Fruit fly (Drosophila melanogaster) whole organism, embryonic: ENCODE results near the gene CG9117.
A peak's percentile ranks its signal among the peaks of the same experiment; 100 is the strongest.

Source experiments
- Abd-B ChIP-seq: fragments of 200-800 bp; sonication (Bioruptor generic); optimal IDR thresholded peaks from 2 replicates; lab custom pipeline; 2018; ENCODE audit warnings: missing biosample characterization, mild to moderate bottlenecking, missing genetic modification characterization, moderate library complexity
- Antp ChIP-seq: fragments of 200-800 bp; sonication (Bioruptor generic); optimal IDR thresholded peaks from 3 replicates; lab custom pipeline; 2016; ENCODE audit warnings: missing biosample characterization, missing genetic modification characterization
- Atf3 ChIP-seq: fragments of 200-800 bp; sonication (Bioruptor generic); optimal IDR thresholded peaks from 3 replicates; lab custom pipeline; 2016; ENCODE audit warnings: missing biosample characterization, missing genetic modification characterization
- Blimp-1 ChIP-seq: fragments of 200-800 bp; sonication (Bioruptor generic); optimal IDR thresholded peaks from 3 replicates; lab custom pipeline; 2018; ENCODE audit warnings: missing biosample characterization, missing genetic modification characterization, mild to moderate bottlenecking, moderate library complexity, missing genetic modification reagents
- CG10979 ChIP-seq: fragments of 200-800 bp; sonication (Bioruptor generic); optimal IDR thresholded peaks from 2 replicates; lab custom pipeline; 2018; ENCODE audit warnings: missing biosample characterization, mild to moderate bottlenecking, missing genetic modification characterization, moderate library complexity
- CG11560 ChIP-seq: fragments of 200-800 bp; sonication (Bioruptor generic); IDR thresholded peaks from 3 replicates; pipeline ENCODE4 v1.3.6; 2022; ENCODE audit warnings: missing biosample characterization, missing genetic modification characterization
- CG12219 ChIP-seq: fragments of 200-800 bp; sonication (Bioruptor generic); optimal IDR thresholded peaks from 3 replicates; lab custom pipeline; 2018; ENCODE audit warnings: missing biosample characterization, mild to moderate bottlenecking, missing genetic modification characterization
- CG13287 ChIP-seq: fragments of 200-800 bp; sonication (Bioruptor generic); IDR thresholded peaks from 2 replicates; pipeline ENCODE4 v1.3.6; 2022; ENCODE audit warnings: missing biosample characterization, missing genetic modification characterization; ENCODE audit not compliant: partially characterized antibody
- CG14710 ChIP-seq: fragments of 200-800 bp; sonication (Bioruptor generic); optimal IDR thresholded peaks from 3 replicates; lab custom pipeline; 2019; ENCODE audit warnings: missing biosample characterization, mild to moderate bottlenecking, missing genetic modification characterization, moderate library complexity
- CG15269 ChIP-seq: fragments of 200-800 bp; sonication (Bioruptor generic); optimal IDR thresholded peaks from 2 replicates; lab custom pipeline; 2018; ENCODE audit warnings: missing biosample characterization, mild to moderate bottlenecking, missing genetic modification characterization, moderate library complexity
- CG15601 ChIP-seq: fragments of 200-800 bp; sonication (Bioruptor generic); optimal IDR thresholded peaks from 3 replicates; lab custom pipeline; 2019; ENCODE audit warnings: missing biosample characterization, mild to moderate bottlenecking, missing genetic modification characterization, moderate library complexity
- CG1647 ChIP-seq: fragments of 200-800 bp; sonication (Bioruptor generic); optimal IDR thresholded peaks from 3 replicates; lab custom pipeline; 2016; ENCODE audit warnings: missing biosample characterization, missing genetic modification characterization
- CG16813 ChIP-seq: fragments of 200-800 bp; sonication (Bioruptor generic); IDR thresholded peaks from 3 replicates; pipeline ENCODE4 v1.3.6; 2022; ENCODE audit warnings: missing biosample characterization, missing genetic modification characterization; ENCODE audit not compliant: partially characterized antibody
- CG17186 ChIP-seq: fragments of 200-800 bp; sonication (Bioruptor generic); optimal IDR thresholded peaks from 3 replicates; lab custom pipeline; 2017; ENCODE audit warnings: missing biosample characterization, missing genetic modification reagents, missing genetic modification characterization
- CG2712 ChIP-seq: fragments of 200-800 bp; optimal IDR thresholded peaks from 3 replicates; lab custom pipeline; 2019; ENCODE audit warnings: missing biosample characterization, mild to moderate bottlenecking, missing genetic modification characterization, moderate library complexity
- CG31388 ChIP-seq: fragments of 200-800 bp; sonication (Bioruptor generic); optimal IDR thresholded peaks from 2 replicates; lab custom pipeline; 2016; ENCODE audit warnings: missing biosample characterization, missing genetic modification characterization
- CG32532 ChIP-seq: fragments of 200-800 bp; sonication (Bioruptor generic); IDR thresholded peaks from 2 replicates; pipeline ENCODE4 v1.3.6; 2022; ENCODE audit warnings: missing biosample characterization, missing genetic modification characterization
- CG6791 ChIP-seq: fragments of 200-800 bp; sonication (Bioruptor generic); IDR thresholded peaks from 3 replicates; pipeline ENCODE4 v1.3.6; 2022; ENCODE audit warnings: missing biosample characterization, missing genetic modification characterization; ENCODE audit not compliant: partially characterized antibody
- CG8281 ChIP-seq: fragments of 200-800 bp; sonication (Bioruptor generic); optimal IDR thresholded peaks from 2 replicates; lab custom pipeline; 2018; ENCODE audit warnings: missing biosample characterization, mild to moderate bottlenecking, missing genetic modification characterization, moderate library complexity
- Dbx ChIP-seq: fragments of 200-800 bp; sonication (Bioruptor generic); IDR thresholded peaks from 3 replicates; pipeline ENCODE4 v1.3.6; 2022; ENCODE audit warnings: missing biosample characterization, missing genetic modification characterization
- Fer1 ChIP-seq: fragments of 200-800 bp; sonication (Bioruptor generic); optimal IDR thresholded peaks from 2 replicates; lab custom pipeline; 2017; ENCODE audit warnings: missing biosample characterization, mild to moderate bottlenecking, missing genetic modification characterization
- Fer3 ChIP-seq: fragments of 200-800 bp; sonication (Bioruptor generic); optimal IDR thresholded peaks from 2 replicates; lab custom pipeline; 2018; ENCODE audit warnings: missing biosample characterization, mild to moderate bottlenecking, missing genetic modification characterization, moderate library complexity
- Hr51 ChIP-seq, 2 experiments: fragments of 200-800 bp; sonication (Bioruptor generic); optimal IDR thresholded peaks; 2 replicates in 1 of 2; 3 replicates in 1 of 2; lab custom pipeline; 2016 to 2018; ENCODE audit warnings: missing biosample characterization in 2 of 2, missing genetic modification characterization in 2 of 2, mild to moderate bottlenecking in 1 of 2, moderate library complexity in 1 of 2
- Jarid2 ChIP-seq: fragments of 200-800 bp; sonication (Bioruptor generic); optimal IDR thresholded peaks from 3 replicates; lab custom pipeline; 2017; ENCODE audit warnings: mild to moderate bottlenecking, missing biosample characterization, missing genetic modification reagents, missing genetic modification characterization
- Optix ChIP-seq: fragments of 200-800 bp; sonication (Bioruptor generic); IDR thresholded peaks from 3 replicates; pipeline ENCODE4 v1.3.6; 2022; ENCODE audit warnings: missing biosample characterization, missing genetic modification characterization
- Sox102F ChIP-seq: fragments of 200-800 bp; sonication (Bioruptor generic); optimal IDR thresholded peaks from 2 replicates; lab custom pipeline; 2018; ENCODE audit warnings: missing biosample characterization, mild to moderate bottlenecking, missing genetic modification characterization, moderate library complexity
- Usf ChIP-seq: fragments of 200-800 bp; sonication (Bioruptor generic); optimal IDR thresholded peaks from 2 replicates; lab custom pipeline; 2017; ENCODE audit warnings: missing genotype, missing biosample characterization, missing genetic modification characterization
- Vsx1 ChIP-seq: fragments of 200-800 bp; sonication (Bioruptor generic); optimal IDR thresholded peaks from 2 replicates; lab custom pipeline; 2017; ENCODE audit warnings: missing biosample characterization, mild to moderate bottlenecking, missing genetic modification characterization, missing genetic modification reagents
- YL-1 ChIP-seq: fragments of 200-800 bp; sonication (Bioruptor generic); optimal IDR thresholded peaks from 3 replicates; lab custom pipeline; 2017; ENCODE audit warnings: missing biosample characterization, mild to moderate bottlenecking, missing genetic modification characterization
- ash1 ChIP-seq: fragments of 200-800 bp; sonication (Bioruptor generic); optimal IDR thresholded peaks from 2 replicates; lab custom pipeline; 2018; ENCODE audit warnings: missing biosample characterization, mild to moderate bottlenecking, missing genetic modification characterization
- bigmax ChIP-seq: fragments of 200-800 bp; sonication (Bioruptor generic); optimal IDR thresholded peaks from 2 replicates; lab custom pipeline; 2018; ENCODE audit warnings: missing biosample characterization, mild to moderate bottlenecking, missing genetic modification characterization
- crc ChIP-seq: fragments of 200-800 bp; sonication (Bioruptor generic); optimal IDR thresholded peaks from 2 replicates; lab custom pipeline; 2016; ENCODE audit warnings: missing biosample characterization, missing genetic modification characterization
- croc ChIP-seq: fragments of 200-800 bp; sonication (Bioruptor generic); conservative IDR thresholded peaks from 3 replicates; pipeline ENCODE4 v1.3.6; 2022; ENCODE audit warnings: missing biosample characterization, missing genetic modification characterization
- dmrt11E ChIP-seq: fragments of 200-800 bp; sonication (Bioruptor generic); optimal IDR thresholded peaks from 3 replicates; lab custom pipeline; 2018; ENCODE audit warnings: missing biosample characterization, mild to moderate bottlenecking, missing genetic modification characterization, moderate library complexity
- fd3F ChIP-seq: fragments of 200-800 bp; sonication (Bioruptor generic); optimal IDR thresholded peaks from 2 replicates; lab custom pipeline; 2018; ENCODE audit warnings: missing biosample characterization, mild to moderate bottlenecking, missing genetic modification characterization, moderate library complexity
- fd64A ChIP-seq: fragments of 200-800 bp; sonication (Bioruptor generic); optimal IDR thresholded peaks from 3 replicates; lab custom pipeline; 2018; ENCODE audit warnings: missing biosample characterization, mild to moderate bottlenecking, missing genetic modification characterization
- lmd ChIP-seq: fragments of 200-800 bp; sonication (Bioruptor generic); IDR thresholded peaks from 2 replicates; pipeline ENCODE4 v1.3.6; 2022; ENCODE audit warnings: missing biosample characterization, missing genetic modification characterization
- peb ChIP-seq: fragments of 200-800 bp; sonication (Bioruptor generic); IDR thresholded peaks from 2 replicates; pipeline ENCODE4 v1.3.6; 2022; ENCODE audit warnings: missing biosample characterization, missing genetic modification characterization
- pros ChIP-seq: fragments of 200-800 bp; sonication (Bioruptor generic); optimal IDR thresholded peaks from 3 replicates; lab custom pipeline; 2019; ENCODE audit warnings: missing biosample characterization, mild to moderate bottlenecking, missing genetic modification characterization, moderate library complexity
- ro ChIP-seq: fragments of 200-800 bp; sonication (Bioruptor generic); IDR thresholded peaks from 2 replicates; pipeline ENCODE4 v1.3.6; 2022; ENCODE audit warnings: missing biosample characterization, missing genetic modification characterization
- run ChIP-seq: fragments of 200-800 bp; sonication (Bioruptor generic); optimal IDR thresholded peaks from 3 replicates; lab custom pipeline; 2018; ENCODE audit warnings: missing biosample characterization, mild to moderate bottlenecking, missing genetic modification characterization
- sc ChIP-seq, 3 experiments: fragments of >200 bp in 2 of 3; fragments of 200-800 bp in 1 of 3; sonication (Bioruptor generic) in 1 of 3; optimal IDR thresholded peaks; 2 replicates in 2 of 3; 3 replicates in 1 of 3; lab custom pipeline; 2017; ENCODE audit warnings: mild to moderate bottlenecking in 1 of 3, missing biosample characterization in 1 of 3, missing genetic modification characterization in 1 of 3, missing genetic modification reagents in 1 of 3
- scrt ChIP-seq: fragments of 200-800 bp; sonication (Bioruptor generic); optimal IDR thresholded peaks from 2 replicates; lab custom pipeline; 2018; ENCODE audit warnings: missing biosample characterization, mild to moderate bottlenecking, missing genetic modification characterization, moderate library complexity
- slou ChIP-seq: fragments of 200-800 bp; sonication (Bioruptor generic); optimal IDR thresholded peaks from 3 replicates; lab custom pipeline; 2016; ENCODE audit warnings: missing biosample characterization, missing genetic modification characterization
- sug ChIP-seq: fragments of 200-800 bp; optimal IDR thresholded peaks from 2 replicates; lab custom pipeline; 2019; ENCODE audit warnings: missing biosample characterization, mild to moderate bottlenecking, missing genetic modification characterization, moderate library complexity
- tin ChIP-seq: fragments of 200-800 bp; sonication (Bioruptor generic); optimal IDR thresholded peaks from 3 replicates; lab custom pipeline; 2016; ENCODE audit warnings: missing biosample characterization, missing genetic modification characterization
- toy ChIP-seq: fragments of 200-800 bp; sonication (Bioruptor generic); IDR thresholded peaks from 2 replicates; pipeline ENCODE4 v1.3.6; 2022; ENCODE audit warnings: missing biosample characterization, missing genetic modification characterization
- ttk ChIP-seq: fragments of 200-800 bp; sonication (Bioruptor generic); IDR thresholded peaks from 2 replicates; pipeline ENCODE4 v2.1.2; 2022; ENCODE audit warnings: missing biosample characterization, missing genetic modification characterization
- z ChIP-seq: fragments of 200-800 bp; sonication (Bioruptor generic); IDR thresholded peaks from 3 replicates; pipeline ENCODE4 v1.3.6; 2022; ENCODE audit warnings: missing biosample characterization, missing genetic modification characterization

The CG9117 gene

DNA sequence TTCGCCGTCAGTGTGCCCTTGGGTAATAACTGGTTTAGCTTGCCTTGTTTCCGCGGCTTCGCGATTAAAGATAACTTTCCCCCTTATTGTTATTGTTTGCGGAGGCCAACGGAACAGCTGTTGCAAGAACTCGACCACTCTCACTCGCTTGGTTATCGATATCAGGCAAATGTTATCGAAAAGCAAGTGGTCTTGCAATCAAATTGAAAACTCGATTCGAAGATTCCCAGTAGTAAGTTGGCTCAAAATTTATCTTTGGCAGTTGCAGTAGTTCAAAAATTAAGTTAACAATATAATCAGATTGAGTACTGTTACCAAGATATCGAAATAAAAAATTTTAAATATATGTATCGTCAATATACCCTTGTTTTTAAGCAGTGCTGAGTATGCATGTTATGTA lies 28.1 kb upstream of the CG9117 start, which contains the start of the genes Fbw5 and CG9147 (continued):
- TF ChIP-seq Abd-B (GFP tag; lab: Kevin White, UChicago) (peak; percentile 99), Optix (GFP tag; lab: Robert Waterston, UW) (peak; percentile 99), CG11560 (peak; percentile 94), Fer3 (tag; lab: Kevin White, UChicago) (peak; percentile 99), CG2712 (tag; lab: Kevin White, UChicago) (peak; percentile 99), CG1647 (GFP tag; lab: Kevin White, UChicago) (peak; percentile 99), ash1 (GFP tag; lab: Kevin White, UChicago) (peak; percentile 97), ro (peak; percentile 99), slou (GFP tag; lab: Kevin White, UChicago) (peak; percentile 99), Dbx (GFP tag; lab: Robert Waterston, UW) (peak; percentile 100), pros (GFP tag; lab: Kevin White, UChicago) (peak; percentile 67), CG14710 (tag; lab: Kevin White, UChicago) (peak; percentile 98), toy (GFP tag; lab: Robert Waterston, UW) (peak; percentile 97), crc (GFP tag; lab: Kevin White, UChicago) (peak; percentile 99), CG15601 (tag; lab: Kevin White, UChicago) (peak; percentile 99), Jarid2 (GFP tag; lab: Kevin White, UChicago) (peak; percentile 89), scrt (GFP tag; lab: Kevin White, UChicago) (peak; percentile 97), Usf (GFP tag; lab: Kevin White, UChicago) (peak; percentile 99), Fer1 (GFP tag; lab: Kevin White, UChicago) (peak; percentile 98), YL-1 (GFP tag; lab: Kevin White, UChicago) (peak; percentile 100), ttk (peak; percentile 100), Vsx1 (GFP tag; lab: Kevin White, UChicago) (peak; percentile 98), CG31388 (GFP tag; lab: Kevin White, UChicago) (peak; percentile 99), CG15269 (tag; lab: Kevin White, UChicago) (peak; percentile 100), Blimp-1 (GFP tag; lab: Kevin White, UChicago) (peak; percentile 99), bigmax (GFP tag; lab: Kevin White, UChicago) (peak; percentile 81), CG8281 (tag; lab: Kevin White, UChicago) (peak; percentile 94), Hr51 (GFP tag; optimal IDR thresholded peaks at IDR 0.05; lab: Kevin White, UChicago) (peak; percentile 99 to 100), dmrt11E (tag; lab: Kevin White, UChicago) (peak; percentile 100), sug (tag; lab: Kevin White, UChicago) (peak; percentile 98), z (GFP tag; lab: Robert Waterston, UW) (peak; percentile 86), fd3F (peak; percentile 100), CG10979 (tag; lab: Kevin White, UChicago) (peak; percentile 99), CG12219 (GFP tag; lab: Kevin White, UChicago) (peak; percentile 100), Atf3 (GFP tag; lab: Kevin White, UChicago) (peak; percentile 99), fd64A (GFP tag; lab: Kevin White, UChicago) (peak; percentile 97), CG13287 (GFP tag; lab: Robert Waterston, UW) (peak; percentile 81), run (tag; lab: Kevin White, UChicago) (peak; percentile 99), tin (GFP tag; lab: Kevin White, UChicago) (peak; percentile 99), croc (peak; percentile 99), Sox102F (GFP tag; lab: Kevin White, UChicago) (peak; percentile 100), CG32532 (GFP tag; lab: Robert Waterston, UW) (peak; percentile 99), peb (GFP tag; lab: Robert Waterston, UW) (peak; percentile 99), Antp (GFP tag; lab: Kevin White, UChicago) (peak; percentile 99), lmd (GFP tag; lab: Robert Waterston, UW) (peak; percentile 100), CG6791 (GFP tag; lab: Robert Waterston, UW) (peak; percentile 63; the same call in 1 of the 3 replicates), CG16813 (GFP tag; lab: Robert Waterston, UW) (peak; percentile 46; the same call in 1 of the 3 replicates), sc (optimal IDR thresholded peaks at IDR 0.05; lab: Kevin White, UChicago) (no peak), sc (GFP tag; optimal IDR thresholded peaks at IDR 0.05; lab: Kevin White, UChicago) (peak; percentile 99), CG17186 (GFP tag; lab: Kevin White, UChicago) (peak; percentile 93)
